Fruit fly (Drosophila melanogaster): ENCODE data around the gene Pdk1.

Gene Pdk1

dm6 chr3L:109058-109457, 20.2 kb upstream of the Pdk1 start (continued):
- TF ChIP-seq CG32767 (GFP tag; IDR thresholded peaks at IDR 0.05) (no peak), Fer3 (tag; optimal IDR thresholded peaks at IDR 0.05) (no peak), CG10147 (GFP tag; optimal IDR thresholded peaks at IDR 0.05) (no peak), bsh (GFP tag; optimal IDR thresholded peaks at IDR 0.05) (no peak), Lpt (GFP tag; optimal IDR thresholded peaks at IDR 0.05) (no peak), CG15269 (tag; optimal IDR thresholded peaks at IDR 0.05) (no peak), ac (GFP tag; optimal IDR thresholded peaks at IDR 0.05) (no peak), Usf (GFP tag; optimal IDR thresholded peaks at IDR 0.05) (no peak), D19A (tag; optimal IDR thresholded peaks at IDR 0.05) (peak; percentile 27), CG10274 (GFP tag; optimal IDR thresholded peaks at IDR 0.05) (no peak), CG2678 (tag; optimal IDR thresholded peaks at IDR 0.05) (no peak), CG12769 (tag; optimal IDR thresholded peaks at IDR 0.05) (peak; percentile 59), Hr3 (GFP tag; optimal IDR thresholded peaks at IDR 0.05) (no peak), CG4854 (GFP tag; optimal IDR thresholded peaks at IDR 0.05) (no peak), CG18619 (GFP tag; optimal IDR thresholded peaks at IDR 0.05) (no peak), chinmo (GFP tag; IDR thresholded peaks at IDR 0.05; ENCODE audit: partially characterized antibody) (peak; percentile 70; the same call in 1 of the 4 replicates), insv (GFP tag; optimal IDR thresholded peaks at IDR 0.05) (no peak), slbo (GFP tag; IDR thresholded peaks at IDR 0.05) (no peak), CG34422 (GFP tag; IDR thresholded peaks at IDR 0.05) (no peak), lilli (GFP tag; optimal IDR thresholded peaks at IDR 0.05) (no peak), Hr51 (GFP tag; optimal IDR thresholded peaks at IDR 0.05) (no peak), psq (GFP tag; optimal IDR thresholded peaks at IDR 0.05) (no peak), CG2889 (GFP tag; IDR thresholded peaks at IDR 0.05) (no peak), CG8478 (optimal IDR thresholded peaks at IDR 0.05) (no peak), CG18011 (GFP tag; optimal IDR thresholded peaks at IDR 0.05) (no peak), eve (GFP tag; optimal IDR thresholded peaks at IDR 0.05) (no peak), CG1792 (GFP tag; optimal IDR thresholded peaks at IDR 0.05) (no peak), Hr78 (GFP tag; optimal IDR thresholded peaks at IDR 0.05) (peak in 1 of 2 experiments; percentile 55), Spps (tag; optimal IDR thresholded peaks at IDR 0.05) (no peak), crol (GFP tag; IDR thresholded peaks at IDR 0.05) (peak; percentile 69), CG17612 (GFP tag; IDR thresholded peaks at IDR 0.05) (no peak), CG10565 (GFP tag; optimal IDR thresholded peaks at IDR 0.05) (no peak), odd (GFP tag; optimal IDR thresholded peaks at IDR 0.05) (no peak), vfl (GFP tag; optimal IDR thresholded peaks at IDR 0.05) (no peak), zfh2 (GFP tag; optimal IDR thresholded peaks at IDR 0.05) (no peak), ci (GFP tag; IDR thresholded peaks at IDR 0.05) (0 out of 3 replicates have a peak, but pooled peaks have one; percentile 41), zf30C (GFP tag; optimal IDR thresholded peaks at IDR 0.05) (no peak)

dm6 chr3L:109936-110335, 19.3 kb upstream of the Pdk1 start:
- TF ChIP-seq ssp (GFP tag; IDR thresholded peaks at IDR 0.05) (peak; percentile 27; the same call in 1 of the 2 replicates), CG7839 (tag; optimal IDR thresholded peaks at IDR 0.05) (peak; percentile 66), Eip74EF (GFP tag; optimal IDR thresholded peaks at IDR 0.05) (peak in 1 of 2 experiments; percentile 44), Awh (GFP tag; IDR thresholded peaks at IDR 0.05) (peak; percentile 16; the same call in 1 of the 2 replicates), CG2875 (GFP tag; optimal IDR thresholded peaks at IDR 0.05) (peak; percentile 16), lab (GFP tag; optimal IDR thresholded peaks at IDR 0.05) (peak; percentile 23), CG3407 (GFP tag; optimal IDR thresholded peaks at IDR 0.05) (peak; percentile 4), CG15269 (tag; optimal IDR thresholded peaks at IDR 0.05) (peak; percentile 44), cato (GFP tag; optimal IDR thresholded peaks at IDR 0.05; ENCODE audit: borderline replicate concordance) (peak; percentile 1), unpg (GFP tag; optimal IDR thresholded peaks at IDR 0.05) (peak; percentile 62), CG8388 (GFP tag; optimal IDR thresholded peaks at IDR 0.05) (peak; percentile 59), row (GFP tag; IDR thresholded peaks at IDR 0.05) (peak; percentile 60), CG8924 (tag; optimal IDR thresholded peaks at IDR 0.05) (peak; percentile 49), zf30C (GFP tag; optimal IDR thresholded peaks at IDR 0.05) (peak; percentile 7), Hr3 (GFP tag; optimal IDR thresholded peaks at IDR 0.05) (peak; percentile 13), Sox102F (GFP tag; optimal IDR thresholded peaks at IDR 0.05) (peak; percentile 63), CG7556 (GFP tag; optimal IDR thresholded peaks at IDR 0.05) (peak; percentile 6), CG1602 (GFP tag; optimal IDR thresholded peaks at IDR 0.05) (peak; percentile 3)

Data from whole organism, embryonic.